Worm (Caenorhabditis elegans) whole organism, L3 larva: ENCODE data around the gene W06D11.3.

Source experiments
- R02D3.7 ChIP-seq: fragments of 150-350 bp; optimal IDR thresholded peaks from 2 replicates; lab custom pipeline; 2014; ENCODE audit warnings: missing biosample characterization, missing genetic modification characterization
- ZK546.5 ChIP-seq: sonication (generic microtip); optimal IDR thresholded peaks from 2 replicates; lab custom pipeline; 2017; ENCODE audit warnings: missing biosample characterization, missing genetic modification characterization
- aly-2 ChIP-seq: fragments of 150-350 bp; optimal IDR thresholded peaks from 2 replicates; lab custom pipeline; 2014; ENCODE audit warnings: missing biosample characterization, missing genetic modification characterization
- ceh-16 ChIP-seq: sonication (generic microtip); optimal IDR thresholded peaks from 2 replicates; lab custom pipeline; 2017; ENCODE audit warnings: missing biosample characterization, missing genetic modification characterization
- ceh-28 ChIP-seq: fragments of 150-350 bp; optimal IDR thresholded peaks from 2 replicates; lab custom pipeline; 2014; ENCODE audit warnings: missing biosample characterization, missing genetic modification reagents, missing genetic modification characterization
- ceh-82 ChIP-seq: fragments of 150-350 bp; optimal IDR thresholded peaks from 2 replicates; lab custom pipeline; 2014; ENCODE audit warnings: missing biosample characterization, missing genetic modification characterization
- daf-12 ChIP-seq: fragments of 150-350 bp; optimal IDR thresholded peaks from 2 replicates; lab custom pipeline; 2014; ENCODE audit warnings: missing biosample characterization, missing genetic modification reagents, missing genetic modification characterization
- egl-27 ChIP-seq: sonication (generic microtip); optimal IDR thresholded peaks from 4 replicates; lab custom pipeline; 2017; ENCODE audit warnings: missing biosample characterization, missing genetic modification reagents, missing genetic modification characterization
- elt-2 ChIP-seq: sonication (generic microtip); optimal IDR thresholded peaks from 2 replicates; lab custom pipeline; 2016; ENCODE audit warnings: missing genetic modification reagents, mild to moderate bottlenecking, missing genetic modification characterization, missing compliant biosample characterization
- eor-1 ChIP-seq, 2 experiments: fragments of 150-350 bp; optimal IDR thresholded peaks; 2 replicates each; lab custom pipeline; 2014 to 2018; ENCODE audit warnings: missing biosample characterization in 2 of 2, missing genetic modification characterization in 2 of 2
- fkh-10 ChIP-seq: sonication (generic microtip); optimal IDR thresholded peaks from 2 replicates; lab custom pipeline; 2017; ENCODE audit warnings: missing biosample characterization, missing genetic modification reagents, missing genetic modification characterization
- fkh-2 ChIP-seq: fragments of 150-350 bp; optimal IDR thresholded peaks from 2 replicates; lab custom pipeline; 2014; ENCODE audit warnings: missing biosample characterization, missing genetic modification reagents, missing genetic modification characterization
- fos-1 ChIP-seq: fragments of 150-350 bp; optimal IDR thresholded peaks from 2 replicates; lab custom pipeline; 2014; ENCODE audit warnings: missing biosample characterization, missing genetic modification characterization
- hmg-11 ChIP-seq: sonication (generic microtip); optimal IDR thresholded peaks from 2 replicates; lab custom pipeline; 2016; ENCODE audit warnings: missing genetic modification characterization, missing compliant biosample characterization
- lin-15B ChIP-seq: fragments of 150-350 bp; optimal IDR thresholded peaks from 2 replicates; lab custom pipeline; 2014; ENCODE audit warnings: missing biosample characterization, missing genetic modification characterization
- lsy-12 ChIP-seq: sonication (generic microtip); optimal IDR thresholded peaks from 2 replicates; lab custom pipeline; 2016; ENCODE audit warnings: mild to moderate bottlenecking, missing genetic modification characterization, missing compliant biosample characterization
- mml-1 ChIP-seq: fragments of 150-350 bp; sonication (generic microtip); optimal IDR thresholded peaks from 3 replicates; lab custom pipeline; 2014; ENCODE audit warnings: missing biosample characterization, missing genetic modification characterization
- nfya-1 ChIP-seq: sonication (generic microtip); optimal IDR thresholded peaks from 2 replicates; lab custom pipeline; 2017; ENCODE audit warnings: missing genetic modification characterization, mild to moderate bottlenecking, missing compliant biosample characterization, antibody characterized with exemption, moderate library complexity; ENCODE audit not compliant: insufficient read depth
- nhr-11 ChIP-seq: fragments of 150-350 bp; optimal IDR thresholded peaks from 2 replicates; lab custom pipeline; 2014; ENCODE audit warnings: missing biosample characterization, missing genetic modification characterization
- nhr-12 ChIP-seq: fragments of 150-350 bp; optimal IDR thresholded peaks from 2 replicates; lab custom pipeline; 2014; ENCODE audit warnings: missing biosample characterization, missing genetic modification characterization
- nhr-237 ChIP-seq: fragments of 150-350 bp; optimal IDR thresholded peaks from 2 replicates; lab custom pipeline; 2014; ENCODE audit warnings: missing biosample characterization, missing genetic modification characterization
- nhr-25 ChIP-seq: sonication (generic microtip); optimal IDR thresholded peaks from 2 replicates; lab custom pipeline; 2017; ENCODE audit warnings: missing biosample characterization, missing genetic modification characterization
- nhr-28 ChIP-seq: fragments of 150-350 bp; optimal IDR thresholded peaks from 2 replicates; lab custom pipeline; 2014; ENCODE audit warnings: missing biosample characterization, missing genetic modification characterization
- nhr-43 ChIP-seq: sonication (generic microtip); optimal IDR thresholded peaks from 2 replicates; lab custom pipeline; 2016; ENCODE audit warnings: mild to moderate bottlenecking, missing genetic modification characterization, missing compliant biosample characterization; ENCODE audit not compliant: poor library complexity, severe bottlenecking
- nhr-67 ChIP-seq: fragments of 150-350 bp; optimal IDR thresholded peaks from 2 replicates; lab custom pipeline; 2014; ENCODE audit warnings: missing biosample characterization, missing genetic modification characterization
- nhr-76 ChIP-seq: fragments of 150-350 bp; sonication (generic microtip); optimal IDR thresholded peaks from 5 replicates; lab custom pipeline; 2014; ENCODE audit warnings: missing biosample characterization, missing genetic modification characterization
- nhr-77 ChIP-seq: fragments of 150-350 bp; optimal IDR thresholded peaks from 2 replicates; lab custom pipeline; 2014; ENCODE audit warnings: missing biosample characterization, missing genetic modification characterization
- pqm-1 ChIP-seq: fragments of 150-350 bp; optimal IDR thresholded peaks from 2 replicates; lab custom pipeline; 2017; ENCODE audit warnings: missing biosample characterization, missing genetic modification characterization, inconsistent platforms
- sea-2 ChIP-seq: fragments of 150-350 bp; sonication (generic microtip); optimal IDR thresholded peaks from 4 replicates; lab custom pipeline; 2014; ENCODE audit warnings: missing biosample characterization, missing genetic modification reagents, missing genetic modification characterization
- skn-1 ChIP-seq: fragments of 150-350 bp; optimal IDR thresholded peaks from 2 replicates; lab custom pipeline; 2014; ENCODE audit warnings: missing biosample characterization, missing genetic modification characterization
- snpc-4 ChIP-seq: fragments of 150-350 bp; optimal IDR thresholded peaks from 2 replicates; lab custom pipeline; 2014; ENCODE audit warnings: missing biosample characterization, missing genetic modification characterization
- unc-62 ChIP-seq: fragments of 150-350 bp; sonication (generic microtip); optimal IDR thresholded peaks from 4 replicates; lab custom pipeline; 2014; ENCODE audit warnings: missing biosample characterization, missing genetic modification reagents, missing genetic modification characterization
- zag-1 ChIP-seq: fragments of 150-350 bp; optimal IDR thresholded peaks from 2 replicates; lab custom pipeline; 2014; ENCODE audit warnings: missing biosample characterization, missing genetic modification characterization
- ztf-11 ChIP-seq: fragments of 150-350 bp; optimal IDR thresholded peaks from 2 replicates; lab custom pipeline; 2014; ENCODE audit warnings: missing biosample characterization, missing genetic modification characterization
- ztf-4 ChIP-seq: fragments of 150-350 bp; optimal IDR thresholded peaks from 2 replicates; lab custom pipeline; 2014; ENCODE audit warnings: missing biosample characterization, missing genetic modification characterization

The W06D11.3 gene

DNA sequence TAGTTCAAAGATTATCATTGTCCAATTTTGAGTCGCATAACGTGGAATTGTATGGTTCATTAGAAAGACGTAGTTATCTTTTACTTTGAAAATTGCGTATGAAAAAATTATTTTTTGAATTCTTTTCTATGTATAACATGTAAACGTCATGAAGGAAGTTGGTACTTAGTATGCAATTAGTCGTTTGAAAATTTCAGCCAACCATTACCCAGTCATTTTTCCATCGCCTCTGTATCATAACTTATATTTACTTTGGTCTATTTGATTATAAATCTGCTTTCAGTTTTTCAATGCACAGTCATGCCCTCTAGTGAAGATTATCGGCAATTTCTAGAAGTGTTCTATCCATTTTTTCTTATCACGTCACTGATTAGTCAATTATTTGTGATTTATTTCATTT lies 27.9 kb downstream of the W06D11.3 start, which contains the start of gene srd-41:
TSS of gene srd-41 (plus strand) at position 301 of the 400 bp plus-strand sequence.
- TF ChIP-seq aly-2 (tag; lab: Kevin White, UChicago) = no peak
- no peak for TF ChIP-seq nhr-28
- no peak for TF ChIP-seq pqm-1 (tag; lab: Kevin White, UChicago)
- TF ChIP-seq nhr-237 (tag; lab: Kevin White, UChicago) = no peak
- no peak for TF ChIP-seq fos-1 (tag; lab: Kevin White, UChicago)
- TF ChIP-seq sea-2 = no peak
- TF ChIP-seq nhr-77 (tag; lab: Kevin White, UChicago) = no peak
- no peak for TF ChIP-seq nhr-43 (tag; lab: Kevin White, UChicago)
- no peak for TF ChIP-seq mml-1
- TF ChIP-seq skn-1 (tag; lab: Kevin White, UChicago) = no peak
- no peak for TF ChIP-seq elt-2 (tag; lab: Kevin White, UChicago)

DNA sequence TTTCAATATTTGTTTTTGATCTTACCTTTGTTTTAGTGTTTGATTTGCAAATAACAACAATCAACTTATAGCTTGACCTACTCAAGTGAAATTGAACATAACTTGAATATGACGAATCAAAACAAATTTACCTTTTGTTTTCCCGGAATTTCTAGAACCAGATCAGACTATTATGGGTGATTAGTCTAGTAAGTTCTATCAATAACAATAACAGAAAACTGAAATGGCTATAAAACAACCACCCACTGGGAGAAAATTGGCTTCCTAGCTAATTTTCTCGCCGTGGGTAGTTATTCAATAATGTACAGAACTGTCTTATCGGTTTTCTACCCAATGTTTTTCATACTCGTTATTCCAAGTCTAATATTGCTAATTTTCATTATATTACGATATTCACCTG lies 30.2 kb downstream of the W06D11.3 start, which contains the start of gene srd-45:
TSS of gene srd-45 (plus strand) at position 301 of the 400 bp plus-strand sequence.
- TF ChIP-seq nhr-28 (no peak), eor-1 (tag; optimal IDR thresholded peaks at IDR 0.05; lab: Kevin White, UChicago) (no peak), snpc-4 (tag; lab: Kevin White, UChicago) (no peak), unc-62 (GFP tag; lab: Kevin White, UChicago) (no peak), nhr-11 (no peak), ztf-4 (tag; lab: Kevin White, UChicago) (no peak), ceh-16 (tag; lab: Kevin White, UChicago) (no peak), lin-15B (no peak), fos-1 (tag; lab: Kevin White, UChicago) (no peak), nhr-67 (tag; lab: Kevin White, UChicago) (no peak), nhr-76 (no peak), sea-2 (no peak), ZK546.5 (tag; lab: Kevin White, UChicago) (no peak), lsy-12 (tag; lab: Kevin White, UChicago) (no peak), ceh-28 (no peak), mml-1 (no peak), nfya-1 (no peak), nhr-25 (no peak)

DNA sequence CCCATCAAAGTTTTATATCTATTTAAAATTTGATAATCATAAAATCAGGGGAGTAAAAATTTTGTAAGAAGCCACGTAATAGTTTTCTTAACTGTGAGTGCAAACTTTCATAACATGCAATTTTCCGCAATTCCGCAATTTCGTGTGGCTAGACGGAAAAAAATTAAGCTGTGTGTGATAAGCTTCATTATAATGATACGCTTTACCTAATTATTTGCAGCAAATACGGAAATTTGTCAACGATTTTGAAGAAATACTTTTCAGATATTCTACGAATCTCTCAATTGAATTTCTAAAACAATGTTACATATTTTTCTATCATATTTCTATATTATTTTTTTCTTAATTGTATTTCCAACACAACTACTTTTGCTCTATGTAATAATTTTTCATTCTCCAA lies 33.3 kb downstream of the W06D11.3 start, which contains the start of gene srd-46:
TSS of gene srd-46 (plus strand) at position 301 of the 400 bp plus-strand sequence.
- TF ChIP-seq snpc-4 (tag; lab: Kevin White, UChicago) (no peak), zag-1 (tag; lab: Kevin White, UChicago) (no peak), nfya-1 (no peak), fkh-2 (tag; lab: Kevin White, UChicago) (no peak), nhr-237 (tag; lab: Kevin White, UChicago) (no peak), ceh-82 (tag; lab: Kevin White, UChicago) (no peak), nhr-11 (no peak), ztf-11 (tag; lab: Kevin White, UChicago) (no peak), lin-15B (no peak), R02D3.7 (tag; lab: Kevin White, UChicago) (no peak), nhr-43 (tag; lab: Kevin White, UChicago) (no peak)

DNA sequence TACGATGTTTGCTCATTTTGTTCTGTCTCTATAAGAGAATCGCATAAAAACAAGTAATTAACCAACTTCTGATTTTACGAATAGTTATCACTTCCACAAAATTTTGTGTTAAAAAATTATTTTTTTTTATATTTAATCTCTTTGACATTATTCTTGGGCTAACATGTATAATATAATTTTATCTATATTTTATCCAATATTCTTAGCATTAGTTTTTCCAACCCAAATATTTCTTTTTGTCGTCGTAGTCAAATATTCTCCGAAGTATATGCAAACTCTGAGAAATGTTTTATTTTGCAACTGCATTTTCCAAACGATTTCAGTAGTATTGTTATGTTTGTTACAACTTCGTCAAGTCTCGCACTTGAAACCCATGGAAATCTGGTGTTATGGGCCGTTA lies 35.0 kb downstream of the W06D11.3 start, which contains the start of gene srd-47:
TSS of gene srd-47 (plus strand) at position 164 of the 400 bp plus-strand sequence.
- TF ChIP-seq ZK546.5 (tag; lab: Kevin White, UChicago) (no peak), fkh-2 (tag; lab: Kevin White, UChicago) (no peak), fkh-10 (GFP tag; lab: Kevin White, UChicago) (no peak), nhr-11 (no peak)

DNA sequence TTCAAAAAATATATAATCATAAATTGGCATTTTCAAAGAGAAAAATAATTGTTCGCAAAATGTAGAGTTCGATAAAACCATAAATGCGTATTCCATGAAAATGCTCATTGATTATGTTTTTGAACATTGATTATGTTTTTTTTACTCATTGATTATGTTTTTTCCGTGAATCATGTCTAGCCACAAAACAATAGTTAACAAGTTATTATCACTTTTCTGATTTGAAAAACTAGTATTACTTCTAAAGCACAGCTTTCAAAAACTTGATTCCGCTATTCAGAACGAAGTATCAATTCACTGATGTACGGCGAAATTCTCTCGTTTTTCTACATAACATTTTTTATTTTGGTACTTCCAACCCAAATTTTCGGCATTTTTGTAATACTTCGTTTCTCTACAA lies 37.3 kb downstream of the W06D11.3 start, which contains the start of gene srd-48:
TSS of gene srd-48 (plus strand) at position 301 of the 400 bp plus-strand sequence.
- TF ChIP-seq fos-1 (tag; lab: Kevin White, UChicago) (no peak), hmg-11 (tag; lab: Kevin White, UChicago) (no peak), lin-15B (no peak), nfya-1 (no peak), egl-27 (tag; lab: Kevin White, UChicago) (no peak), fkh-2 (tag; lab: Kevin White, UChicago) (no peak), nhr-12 (no peak), ceh-16 (tag; lab: Kevin White, UChicago) (no peak), daf-12 (tag; lab: Kevin White, UChicago) (no peak)
- TF ChIP-seq, all 47 proteins: peak for 0
